Worm (Caenorhabditis elegans) whole organism, L3 larva: ENCODE data around the gene F40G9.14.
A peak's percentile ranks its signal among the peaks of the same experiment; 100 is the strongest.

Source experiments
- R02D3.7 ChIP-seq: fragments of 150-350 bp; optimal IDR thresholded peaks from 2 replicates; lab custom pipeline; 2014; ENCODE audit warnings: missing biosample characterization, missing genetic modification characterization
- ZK546.5 ChIP-seq: sonication (generic microtip); optimal IDR thresholded peaks from 2 replicates; lab custom pipeline; 2017; ENCODE audit warnings: missing biosample characterization, missing genetic modification characterization
- aly-2 ChIP-seq: fragments of 150-350 bp; optimal IDR thresholded peaks from 2 replicates; lab custom pipeline; 2014; ENCODE audit warnings: missing biosample characterization, missing genetic modification characterization
- ama-1 ChIP-seq: fragments of 150-350 bp; optimal IDR thresholded peaks from 2 replicates; lab custom pipeline; 2018
- ceh-28 ChIP-seq: fragments of 150-350 bp; optimal IDR thresholded peaks from 2 replicates; lab custom pipeline; 2014; ENCODE audit warnings: missing biosample characterization, missing genetic modification reagents, missing genetic modification characterization
- ceh-82 ChIP-seq: fragments of 150-350 bp; optimal IDR thresholded peaks from 2 replicates; lab custom pipeline; 2014; ENCODE audit warnings: missing biosample characterization, missing genetic modification characterization
- ceh-9 ChIP-seq: sonication (generic microtip); optimal IDR thresholded peaks from 2 replicates; lab custom pipeline; 2018; ENCODE audit warnings: missing biosample characterization, missing genetic modification characterization
- daf-12 ChIP-seq: fragments of 150-350 bp; optimal IDR thresholded peaks from 2 replicates; lab custom pipeline; 2014; ENCODE audit warnings: missing biosample characterization, missing genetic modification reagents, missing genetic modification characterization
- egl-27 ChIP-seq: sonication (generic microtip); optimal IDR thresholded peaks from 4 replicates; lab custom pipeline; 2017; ENCODE audit warnings: missing biosample characterization, missing genetic modification reagents, missing genetic modification characterization
- elt-1 ChIP-seq: fragments of 150-350 bp; optimal IDR thresholded peaks from 2 replicates; lab custom pipeline; 2014; ENCODE audit warnings: missing biosample characterization, missing genetic modification characterization
- elt-2 ChIP-seq: sonication (generic microtip); optimal IDR thresholded peaks from 2 replicates; lab custom pipeline; 2016; ENCODE audit warnings: missing genetic modification reagents, mild to moderate bottlenecking, missing genetic modification characterization, missing compliant biosample characterization
- eor-1 ChIP-seq, 2 experiments: fragments of 150-350 bp; optimal IDR thresholded peaks; 2 replicates each; lab custom pipeline; 2014 to 2018; ENCODE audit warnings: missing biosample characterization in 2 of 2, missing genetic modification characterization in 2 of 2
- fkh-10 ChIP-seq: sonication (generic microtip); optimal IDR thresholded peaks from 2 replicates; lab custom pipeline; 2017; ENCODE audit warnings: missing biosample characterization, missing genetic modification reagents, missing genetic modification characterization
- fkh-2 ChIP-seq: fragments of 150-350 bp; optimal IDR thresholded peaks from 2 replicates; lab custom pipeline; 2014; ENCODE audit warnings: missing biosample characterization, missing genetic modification reagents, missing genetic modification characterization
- jun-1 ChIP-seq: fragments of 150-350 bp; optimal IDR thresholded peaks from 2 replicates; lab custom pipeline; 2014; ENCODE audit warnings: missing biosample characterization, missing genetic modification reagents, missing genetic modification characterization
- lin-15B ChIP-seq: fragments of 150-350 bp; optimal IDR thresholded peaks from 2 replicates; lab custom pipeline; 2014; ENCODE audit warnings: missing biosample characterization, missing genetic modification characterization
- lin-39 ChIP-seq: fragments of 150-350 bp; optimal IDR thresholded peaks from 2 replicates; lab custom pipeline; 2018; ENCODE audit warnings: missing biosample characterization, missing genetic modification reagents, missing genetic modification characterization
- lsy-12 ChIP-seq: sonication (generic microtip); optimal IDR thresholded peaks from 2 replicates; lab custom pipeline; 2016; ENCODE audit warnings: mild to moderate bottlenecking, missing genetic modification characterization, missing compliant biosample characterization
- mml-1 ChIP-seq: fragments of 150-350 bp; sonication (generic microtip); optimal IDR thresholded peaks from 3 replicates; lab custom pipeline; 2014; ENCODE audit warnings: missing biosample characterization, missing genetic modification characterization
- nfya-1 ChIP-seq: sonication (generic microtip); optimal IDR thresholded peaks from 2 replicates; lab custom pipeline; 2017; ENCODE audit warnings: missing genetic modification characterization, mild to moderate bottlenecking, missing compliant biosample characterization, antibody characterized with exemption, moderate library complexity; ENCODE audit not compliant: insufficient read depth
- nhr-23 ChIP-seq: fragments of 150-350 bp; optimal IDR thresholded peaks from 2 replicates; lab custom pipeline; 2014; ENCODE audit warnings: missing biosample characterization, missing genetic modification reagents, missing genetic modification characterization
- nhr-25 ChIP-seq: sonication (generic microtip); optimal IDR thresholded peaks from 2 replicates; lab custom pipeline; 2017; ENCODE audit warnings: missing biosample characterization, missing genetic modification characterization
- nhr-28 ChIP-seq: fragments of 150-350 bp; optimal IDR thresholded peaks from 2 replicates; lab custom pipeline; 2014; ENCODE audit warnings: missing biosample characterization, missing genetic modification characterization
- nhr-67 ChIP-seq: fragments of 150-350 bp; optimal IDR thresholded peaks from 2 replicates; lab custom pipeline; 2014; ENCODE audit warnings: missing biosample characterization, missing genetic modification characterization
- nhr-76 ChIP-seq: fragments of 150-350 bp; sonication (generic microtip); optimal IDR thresholded peaks from 5 replicates; lab custom pipeline; 2014; ENCODE audit warnings: missing biosample characterization, missing genetic modification characterization
- nhr-77 ChIP-seq: fragments of 150-350 bp; optimal IDR thresholded peaks from 2 replicates; lab custom pipeline; 2014; ENCODE audit warnings: missing biosample characterization, missing genetic modification characterization
- pha-4 ChIP-seq: fragments of 150-350 bp; optimal IDR thresholded peaks from 2 replicates; lab custom pipeline; 2014; ENCODE audit warnings: missing biosample characterization, missing genetic modification reagents, missing genetic modification characterization
- snpc-4 ChIP-seq: fragments of 150-350 bp; optimal IDR thresholded peaks from 2 replicates; lab custom pipeline; 2014; ENCODE audit warnings: missing biosample characterization, missing genetic modification characterization
- zag-1 ChIP-seq: fragments of 150-350 bp; optimal IDR thresholded peaks from 2 replicates; lab custom pipeline; 2014; ENCODE audit warnings: missing biosample characterization, missing genetic modification characterization
- ztf-11 ChIP-seq: fragments of 150-350 bp; optimal IDR thresholded peaks from 2 replicates; lab custom pipeline; 2014; ENCODE audit warnings: missing biosample characterization, missing genetic modification characterization

Gene F40G9.14

DNA sequence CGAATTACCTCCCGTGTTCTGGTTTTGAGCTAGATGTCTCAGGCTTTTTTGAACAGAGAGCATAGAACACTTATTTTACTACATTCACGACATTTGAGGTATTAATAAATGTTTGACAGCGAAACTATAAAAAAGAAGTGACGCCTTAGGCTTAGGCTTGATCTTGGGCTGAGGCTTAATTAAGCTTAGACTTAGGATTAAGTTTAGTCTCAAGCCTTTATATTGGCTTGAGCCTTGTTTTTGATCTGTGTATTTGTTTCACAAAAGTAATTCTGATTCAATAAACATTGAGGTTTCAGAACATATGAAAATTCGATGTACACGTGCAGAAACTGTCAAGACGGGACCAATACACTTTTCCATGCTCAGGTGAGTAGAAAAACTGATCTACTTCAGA lies 32.1 kb upstream of the F40G9.14 start, which contains the start of gene klp-20:
klp-20 (plus strand) TSS at position 298 of the 397 bp plus-strand sequence.
- no peak for TF ChIP-seq nhr-23 (tag; lab: Kevin White, UChicago)
- no peak for TF ChIP-seq nhr-76 (tag; lab: Kevin White, UChicago)
- no peak for TF ChIP-seq elt-1 (tag; lab: Kevin White, UChicago)
- TF ChIP-seq egl-27 (tag; lab: Kevin White, UChicago), result no peak
- TF ChIP-seq fkh-2 (tag; lab: Kevin White, UChicago), result no peak
- no peak for TF ChIP-seq eor-1 (tag; optimal IDR thresholded peaks at IDR 0.05; lab: Kevin White, UChicago)
- TF ChIP-seq jun-1 (tag; lab: Kevin White, UChicago), result no peak
- TF ChIP-seq ceh-9, result no peak
- no peak for TF ChIP-seq ztf-11 (tag; lab: Kevin White, UChicago)
- no peak for TF ChIP-seq zag-1
- TF ChIP-seq nhr-77, result no peak
- no peak for TF ChIP-seq lin-15B (tag; lab: Kevin White, UChicago)
- TF ChIP-seq fkh-10, result no peak
- no peak for TF ChIP-seq snpc-4 (tag; lab: Kevin White, UChicago)
- no peak for TF ChIP-seq ceh-82 (tag; lab: Kevin White, UChicago)
- no peak for TF ChIP-seq lin-39 (tag; lab: Kevin White, UChicago)
- TF ChIP-seq aly-2 (tag; lab: Kevin White, UChicago), result no peak
- TF ChIP-seq nhr-28 (tag; lab: Kevin White, UChicago), result no peak
- TF ChIP-seq nhr-25, result no peak
- no peak for TF ChIP-seq pha-4 (tag; lab: Kevin White, UChicago)

DNA sequence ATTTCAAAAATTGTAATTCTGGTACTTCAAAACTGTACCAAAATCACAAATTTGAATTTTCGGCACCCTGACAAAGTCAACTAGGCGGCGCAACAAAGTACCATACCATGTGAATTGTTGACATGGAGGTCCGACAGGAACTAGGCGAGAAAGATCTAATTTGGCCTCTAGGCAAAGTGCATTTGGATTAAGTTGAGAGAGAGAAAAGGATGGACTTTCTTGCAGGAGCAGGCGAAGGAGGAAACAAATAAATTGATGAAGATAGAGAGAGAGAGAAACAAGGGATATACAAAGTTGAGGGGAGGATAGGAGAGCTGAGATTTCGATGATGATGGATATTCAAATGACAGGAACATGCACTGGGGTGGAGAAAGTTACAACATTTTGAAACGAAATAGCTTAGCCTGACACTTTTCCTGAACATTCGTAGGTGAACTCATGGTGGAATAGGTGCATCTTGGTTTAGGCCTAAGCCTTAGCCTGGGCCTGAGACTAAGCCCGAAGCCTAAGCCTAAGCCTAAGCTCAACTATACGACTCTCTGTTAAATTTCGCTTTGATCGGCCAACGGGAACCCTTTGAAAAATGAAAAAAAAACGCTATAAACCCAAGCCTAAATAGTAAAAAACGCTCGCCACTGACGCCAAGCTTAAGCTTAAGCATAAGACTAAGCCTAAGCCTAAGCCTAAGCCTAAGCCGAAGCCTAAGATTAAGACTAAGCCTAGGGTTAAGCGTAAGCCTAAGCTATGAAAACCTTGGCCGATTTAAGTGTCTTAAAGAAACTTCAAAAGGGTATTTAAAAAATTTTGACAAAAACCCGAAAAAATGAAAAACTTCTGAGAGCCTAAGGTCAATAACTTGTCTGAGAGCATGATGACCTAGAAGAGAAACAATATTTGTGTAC lies 31.4 kb upstream of the F40G9.14 start:
- no peak for TF ChIP-seq mml-1 (tag; lab: Kevin White, UChicago)
- TF ChIP-seq ztf-11 (tag; lab: Kevin White, UChicago), result no peak

DNA sequence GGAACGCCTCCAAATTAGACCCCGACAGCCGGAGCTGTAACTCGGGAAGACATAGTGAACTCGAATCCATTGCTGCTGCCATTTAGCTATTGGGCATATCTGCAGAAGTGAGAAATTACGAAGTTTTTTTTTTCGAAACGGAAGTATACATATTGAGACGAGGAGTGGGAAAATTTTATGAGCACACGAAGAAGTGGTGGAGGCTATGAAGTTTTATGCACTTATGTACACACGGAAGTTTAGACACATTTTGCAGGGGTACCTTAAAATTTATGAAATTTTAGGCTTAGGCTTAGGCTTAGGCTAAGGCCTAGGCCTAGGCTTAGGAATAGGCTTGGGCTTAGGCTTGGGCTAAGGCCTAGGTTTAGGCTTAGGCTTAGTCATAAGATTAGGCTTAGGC lies 29.4 kb upstream of the F40G9.14 start, which contains the start of gene W10C4.1:
W10C4.1 (minus strand) TSS at position 101 of the 400 bp plus-strand sequence.
- TF ChIP-seq ZK546.5 (tag; lab: Kevin White, UChicago) (no peak), fkh-10 (no peak), R02D3.7 (tag; lab: Kevin White, UChicago) (no peak), lsy-12 (tag; lab: Kevin White, UChicago) (no peak), nfya-1 (no peak), elt-2 (tag; lab: Kevin White, UChicago) (no peak), pha-4 (tag; lab: Kevin White, UChicago) (no peak), snpc-4 (tag; lab: Kevin White, UChicago) (no peak), egl-27 (tag; lab: Kevin White, UChicago) (no peak)

DNA sequence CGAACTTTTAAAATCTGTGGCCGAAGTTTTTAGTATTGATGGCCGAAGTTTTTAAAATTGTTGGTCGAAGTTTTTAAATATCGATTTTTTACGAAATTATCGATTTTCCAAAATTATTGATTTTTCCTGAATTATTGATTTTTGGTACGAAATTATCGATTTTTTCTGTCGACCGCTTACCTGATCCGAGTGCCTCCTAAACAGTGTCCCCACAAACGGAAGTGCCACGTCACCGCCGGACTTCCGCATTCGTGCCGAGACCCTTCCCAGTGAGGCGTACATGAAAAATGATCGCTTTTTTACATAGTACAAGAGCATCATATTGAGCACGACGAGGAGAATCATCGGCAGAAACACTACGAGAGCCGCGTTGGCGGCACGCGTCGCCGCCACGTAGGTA lies 26.3 kb upstream of the F40G9.14 start:
- TF ChIP-seq ceh-28, result peak; percentile 96
- no peak for TF ChIP-seq elt-2 (tag; lab: Kevin White, UChicago)

DNA sequence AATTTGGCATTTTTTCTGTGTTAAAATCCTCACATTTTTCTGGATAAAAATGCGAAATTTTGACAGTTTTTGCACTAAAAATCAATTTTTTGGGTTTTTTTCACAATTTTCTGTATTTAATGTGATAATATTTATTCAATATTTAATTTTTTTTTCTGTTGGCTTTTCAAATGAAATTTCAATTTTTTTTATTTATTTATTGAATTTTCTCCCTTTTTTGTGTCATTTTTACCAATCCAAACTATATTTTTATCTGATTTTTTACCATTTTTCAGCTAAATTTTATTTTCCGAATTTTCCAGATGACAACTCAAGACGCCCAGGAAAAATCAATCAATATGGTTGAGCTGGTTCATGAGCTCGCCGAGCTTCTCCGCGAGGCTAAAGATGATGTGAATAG lies 16.5 kb upstream of the F40G9.14 start, which contains the start of gene F40G9.17:
F40G9.17 (plus strand) TSS at position 301 of the 400 bp plus-strand sequence.
- no peak for TF ChIP-seq nhr-67 (tag; lab: Kevin White, UChicago)
- TF ChIP-seq ceh-28, result no peak
- no peak for TF ChIP-seq daf-12 (tag; lab: Kevin White, UChicago)
- TF ChIP-seq nhr-76 (tag; lab: Kevin White, UChicago), result no peak
- TF ChIP-seq ama-1 (lab: Kevin White, UChicago), result no peak
- no peak for TF ChIP-seq fkh-2 (tag; lab: Kevin White, UChicago)

DNA sequence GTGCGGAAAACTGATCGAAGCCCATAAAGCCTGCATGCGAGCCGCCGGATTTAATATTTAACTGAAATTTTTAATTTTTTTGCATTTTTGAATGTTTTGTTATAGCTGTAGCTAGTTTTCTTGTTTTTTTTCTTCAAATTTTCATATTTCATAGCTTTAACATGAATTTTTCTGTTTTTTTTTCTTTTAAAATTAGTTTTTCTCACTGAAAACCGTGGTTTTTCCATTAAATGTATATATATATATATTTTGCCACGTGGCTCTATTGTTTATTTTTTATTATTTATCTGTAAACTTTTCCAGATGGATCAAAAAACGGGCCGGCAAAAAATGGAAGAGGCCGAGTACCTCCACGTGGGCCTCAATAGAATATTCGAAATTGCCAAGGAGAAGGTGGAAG lies 14.2 kb upstream of the F40G9.14 start, which contains the start of gene sec-20:
sec-20 (plus strand) TSS at position 301 of the 400 bp plus-strand sequence.
- TF ChIP-seq aly-2 (tag; lab: Kevin White, UChicago), result no peak
